Fruit fly (Drosophila melanogaster) whole organism, embryonic: ENCODE results near the gene alpha-Est1.

ENCODE experiments used
- Bdp1 ChIP-seq: fragments of 200-800 bp; sonication (Bioruptor generic); optimal IDR thresholded peaks from 3 replicates; lab custom pipeline; 2016; ENCODE audit warnings: missing biosample characterization, missing genetic modification characterization
- CG14014 ChIP-seq: fragments of 200-800 bp; sonication (Bioruptor generic); IDR thresholded peaks from 2 replicates; pipeline ENCODE4 v1.3.6; 2022; ENCODE audit warnings: missing biosample characterization, missing genetic modification characterization
- CG14965 ChIP-seq: fragments of 200-800 bp; sonication (Bioruptor generic); optimal IDR thresholded peaks from 2 replicates; lab custom pipeline; 2016; ENCODE audit warnings: missing biosample characterization, missing genetic modification characterization, borderline replicate concordance
- CG1529 ChIP-seq: fragments of 200-800 bp; sonication (Bioruptor generic); optimal IDR thresholded peaks from 3 replicates; lab custom pipeline; 2018; ENCODE audit warnings: missing biosample characterization, missing genetic modification characterization
- CG15601 ChIP-seq: fragments of 200-800 bp; sonication (Bioruptor generic); optimal IDR thresholded peaks from 3 replicates; lab custom pipeline; 2019; ENCODE audit warnings: missing biosample characterization, mild to moderate bottlenecking, missing genetic modification characterization, moderate library complexity
- CG17612 ChIP-seq: fragments of 200-800 bp; sonication (Bioruptor generic); IDR thresholded peaks from 2 replicates; pipeline ENCODE4 v1.3.6; 2022; ENCODE audit warnings: missing biosample characterization, missing genetic modification characterization
- CG18476 ChIP-seq: fragments of 200-800 bp; sonication (Bioruptor generic); optimal IDR thresholded peaks from 2 replicates; lab custom pipeline; 2016; ENCODE audit warnings: missing biosample characterization, mild to moderate bottlenecking, missing genetic modification characterization
- CG4360 ChIP-seq: fragments of 200-800 bp; sonication (Bioruptor generic); IDR thresholded peaks from 2 replicates; pipeline ENCODE4 v1.3.6; 2022; ENCODE audit warnings: missing biosample characterization, missing genetic modification characterization
- CG4424 ChIP-seq: fragments of 200-800 bp; sonication (Bioruptor generic); optimal IDR thresholded peaks from 3 replicates; lab custom pipeline; 2016; ENCODE audit warnings: missing biosample characterization, missing genetic modification characterization
- CG5180 ChIP-seq: fragments of 200-800 bp; sonication (Bioruptor generic); optimal IDR thresholded peaks from 3 replicates; lab custom pipeline; 2017; ENCODE audit warnings: missing biosample characterization, missing genetic modification characterization, mild to moderate bottlenecking, moderate library complexity, missing genetic modification reagents
- CG8281 ChIP-seq: fragments of 200-800 bp; sonication (Bioruptor generic); optimal IDR thresholded peaks from 2 replicates; lab custom pipeline; 2018; ENCODE audit warnings: missing biosample characterization, mild to moderate bottlenecking, missing genetic modification characterization, moderate library complexity
- Camta ChIP-seq: fragments of 200-800 bp; sonication (Bioruptor generic); optimal IDR thresholded peaks from 2 replicates; lab custom pipeline; 2016; ENCODE audit warnings: missing biosample characterization, missing genetic modification characterization
- CoRest ChIP-seq: fragments of 200-800 bp; sonication (Bioruptor generic); optimal IDR thresholded peaks from 3 replicates; lab custom pipeline; 2018; ENCODE audit warnings: missing biosample characterization, mild to moderate bottlenecking, missing genetic modification characterization, moderate library complexity
- CrebB ChIP-seq: fragments of 200-800 bp; sonication (Bioruptor generic); optimal IDR thresholded peaks from 3 replicates; lab custom pipeline; 2018; ENCODE audit warnings: missing biosample characterization, mild to moderate bottlenecking, missing genetic modification characterization
- D ChIP-seq, 2 experiments: fragments of 200-800 bp in 1 of 2; fragments of >200 bp in 1 of 2; sonication (Bioruptor generic) in 1 of 2; optimal IDR thresholded peaks; 2 replicates in 1 of 2; 3 replicates in 1 of 2; lab custom pipeline; 2017; ENCODE audit warnings: mild to moderate bottlenecking in 1 of 2, missing biosample characterization in 1 of 2, missing genetic modification characterization in 1 of 2, missing genetic modification reagents in 1 of 2
- D19A ChIP-seq: fragments of 200-800 bp; optimal IDR thresholded peaks from 3 replicates; lab custom pipeline; 2019; ENCODE audit warnings: missing biosample characterization, mild to moderate bottlenecking, missing genetic modification characterization, moderate library complexity
- Dfd ChIP-seq, 2 experiments: fragments of >200 bp; optimal IDR thresholded peaks; 2 replicates each; lab custom pipeline; 2017; ENCODE audit warnings: missing biosample characterization in 2 of 2, missing genetic modification characterization in 2 of 2
- Dip3 ChIP-seq: fragments of 200-800 bp; sonication (Bioruptor generic); optimal IDR thresholded peaks from 3 replicates; lab custom pipeline; 2016; ENCODE audit warnings: missing biosample characterization, missing genetic modification characterization
- Fer3 ChIP-seq: fragments of 200-800 bp; sonication (Bioruptor generic); optimal IDR thresholded peaks from 2 replicates; lab custom pipeline; 2018; ENCODE audit warnings: missing biosample characterization, mild to moderate bottlenecking, missing genetic modification characterization, moderate library complexity
- Gug ChIP-seq: fragments of 200-800 bp; sonication (Bioruptor generic); IDR thresholded peaks from 4 replicates; pipeline ENCODE4 v1.3.6; 2022; ENCODE audit warnings: missing biosample characterization, missing genetic modification characterization
- MTF-1 ChIP-seq: fragments of 200-800 bp; sonication (Bioruptor generic); optimal IDR thresholded peaks from 2 replicates; lab custom pipeline; 2018; ENCODE audit warnings: missing biosample characterization, mild to moderate bottlenecking, missing genetic modification characterization, borderline replicate concordance
- NfI ChIP-seq: fragments of 200-800 bp; sonication (Bioruptor generic); optimal IDR thresholded peaks from 3 replicates; lab custom pipeline; 2018; ENCODE audit warnings: missing biosample characterization, mild to moderate bottlenecking, missing genetic modification characterization, moderate library complexity
- Optix ChIP-seq: fragments of 200-800 bp; sonication (Bioruptor generic); IDR thresholded peaks from 3 replicates; pipeline ENCODE4 v1.3.6; 2022; ENCODE audit warnings: missing biosample characterization, missing genetic modification characterization
- Sin3A ChIP-seq: fragments of >200 bp; optimal IDR thresholded peaks from 2 replicates; lab custom pipeline; 2018
- TFAM ChIP-seq: fragments of 200-800 bp; sonication (Bioruptor generic); optimal IDR thresholded peaks from 2 replicates; lab custom pipeline; 2017; ENCODE audit warnings: missing biosample characterization, missing genetic modification characterization, inconsistent platforms
- Vsx1 ChIP-seq: fragments of 200-800 bp; sonication (Bioruptor generic); optimal IDR thresholded peaks from 2 replicates; lab custom pipeline; 2017; ENCODE audit warnings: missing biosample characterization, mild to moderate bottlenecking, missing genetic modification characterization, missing genetic modification reagents
- Xbp1 ChIP-seq: fragments of 200-800 bp; sonication (Bioruptor generic); optimal IDR thresholded peaks from 3 replicates; lab custom pipeline; 2016; ENCODE audit warnings: missing biosample characterization, mild to moderate bottlenecking, missing genetic modification characterization
- aop ChIP-seq: fragments of 200-800 bp; sonication (Bioruptor generic); IDR thresholded peaks from 2 replicates; pipeline ENCODE4 v1.3.6; 2022; ENCODE audit warnings: missing biosample characterization, missing genetic modification characterization
- cas ChIP-seq: fragments of 200-800 bp; sonication (Bioruptor generic); IDR thresholded peaks from 2 replicates; pipeline ENCODE4 v1.3.6; 2022; ENCODE audit warnings: missing biosample characterization, missing genetic modification characterization
- chinmo ChIP-seq: fragments of 200-800 bp; sonication (Bioruptor generic); IDR thresholded peaks from 4 replicates; pipeline ENCODE4 v1.3.6; 2022; ENCODE audit warnings: missing biosample characterization, missing genetic modification characterization; ENCODE audit not compliant: partially characterized antibody
- croc ChIP-seq: fragments of 200-800 bp; sonication (Bioruptor generic); conservative IDR thresholded peaks from 3 replicates; pipeline ENCODE4 v1.3.6; 2022; ENCODE audit warnings: missing biosample characterization, missing genetic modification characterization
- da ChIP-seq: fragments of 200-800 bp; sonication (Bioruptor generic); optimal IDR thresholded peaks from 2 replicates; lab custom pipeline; 2016; ENCODE audit warnings: missing biosample characterization, missing genetic modification characterization
- ewg ChIP-seq: fragments of 200-800 bp; sonication (Bioruptor generic); optimal IDR thresholded peaks from 3 replicates; lab custom pipeline; 2017; ENCODE audit warnings: mild to moderate bottlenecking, missing biosample characterization, missing genetic modification reagents, missing genetic modification characterization
- fd3F ChIP-seq: fragments of 200-800 bp; sonication (Bioruptor generic); optimal IDR thresholded peaks from 2 replicates; lab custom pipeline; 2018; ENCODE audit warnings: missing biosample characterization, mild to moderate bottlenecking, missing genetic modification characterization, moderate library complexity
- gem ChIP-seq: fragments of 200-800 bp; sonication (Bioruptor generic); optimal IDR thresholded peaks from 2 replicates; lab custom pipeline; 2019; ENCODE audit warnings: missing biosample characterization, mild to moderate bottlenecking, missing genetic modification characterization, moderate library complexity
- gfzf ChIP-seq: fragments of 200-800 bp; sonication (Bioruptor generic); optimal IDR thresholded peaks from 2 replicates; lab custom pipeline; 2016; ENCODE audit warnings: missing biosample characterization, mild to moderate bottlenecking, missing genetic modification characterization, moderate library complexity
- inv ChIP-seq: fragments of 200-800 bp; sonication (Bioruptor generic); IDR thresholded peaks from 2 replicates; pipeline ENCODE4 v1.3.6; 2022; ENCODE audit warnings: missing biosample characterization, missing genetic modification characterization; ENCODE audit not compliant: partially characterized antibody
- jing ChIP-seq: fragments of 200-800 bp; sonication (Bioruptor generic); optimal IDR thresholded peaks from 2 replicates; lab custom pipeline; 2018; ENCODE audit warnings: missing biosample characterization, mild to moderate bottlenecking, missing genetic modification characterization
- kah ChIP-seq: fragments of 200-800 bp; sonication (Bioruptor generic); optimal IDR thresholded peaks from 2 replicates; lab custom pipeline; 2018; ENCODE audit warnings: missing biosample characterization, mild to moderate bottlenecking, missing genetic modification characterization
- kay ChIP-seq: fragments of 200-800 bp; sonication (Bioruptor generic); optimal IDR thresholded peaks from 2 replicates; lab custom pipeline; 2016; ENCODE audit warnings: missing biosample characterization, missing genetic modification characterization
- knrl ChIP-seq: fragments of 200-800 bp; sonication (Bioruptor generic); IDR thresholded peaks from 3 replicates; pipeline ENCODE4 v1.3.6; 2022; ENCODE audit warnings: missing biosample characterization, missing genetic modification characterization; ENCODE audit not compliant: partially characterized antibody
- lbe ChIP-seq: fragments of 200-800 bp; sonication (Bioruptor generic); optimal IDR thresholded peaks from 2 replicates; lab custom pipeline; 2016; ENCODE audit warnings: missing biosample characterization, mild to moderate bottlenecking, missing genetic modification characterization
- nmo ChIP-seq: fragments of 200-800 bp; sonication (Bioruptor generic); optimal IDR thresholded peaks from 2 replicates; lab custom pipeline; 2018; ENCODE audit warnings: missing biosample characterization, mild to moderate bottlenecking, missing genetic modification characterization, moderate library complexity
- rib ChIP-seq: fragments of 200-800 bp; sonication (Bioruptor generic); IDR thresholded peaks from 2 replicates; pipeline ENCODE4 v1.3.6; 2022; ENCODE audit warnings: missing biosample characterization, missing genetic modification characterization
- row ChIP-seq: fragments of 200-800 bp; sonication (Bioruptor generic); IDR thresholded peaks from 3 replicates; pipeline ENCODE4 v1.3.6; 2022; ENCODE audit warnings: missing biosample characterization, missing genetic modification characterization
- scrt ChIP-seq: fragments of 200-800 bp; sonication (Bioruptor generic); optimal IDR thresholded peaks from 2 replicates; lab custom pipeline; 2018; ENCODE audit warnings: missing biosample characterization, mild to moderate bottlenecking, missing genetic modification characterization, moderate library complexity
- sd ChIP-seq: fragments of 200-800 bp; sonication (Bioruptor generic); optimal IDR thresholded peaks from 3 replicates; lab custom pipeline; 2018; ENCODE audit warnings: missing biosample characterization, mild to moderate bottlenecking, missing genetic modification characterization, moderate library complexity
- tna ChIP-seq: fragments of 200-800 bp; sonication (Bioruptor generic); IDR thresholded peaks from 2 replicates; pipeline ENCODE4 v1.3.6; 2022; ENCODE audit warnings: missing biosample characterization, missing genetic modification characterization; ENCODE audit not compliant: partially characterized antibody
- ttk ChIP-seq: fragments of 200-800 bp; sonication (Bioruptor generic); IDR thresholded peaks from 2 replicates; pipeline ENCODE4 v2.1.2; 2022; ENCODE audit warnings: missing biosample characterization, missing genetic modification characterization
- usp ChIP-seq: fragments of >200 bp; optimal IDR thresholded peaks from 2 replicates; lab custom pipeline; 2017; ENCODE audit warnings: missing biosample characterization, missing genetic modification characterization

alpha-Est1 gene

dm6 chr3R:7502276-7502675 is 46.6 kb downstream of the alpha-Est1 start, which contains the start of gene Mics1:
TSS of gene Mics1 (minus strand) at chr3R:7502376.
- TF ChIP-seq ewg, result no peak
- TF ChIP-seq sd (tag; lab: Kevin White, UChicago), result peak; percentile 52
- no peak for TF ChIP-seq D19A (tag; lab: Kevin White, UChicago)
- TF ChIP-seq Vsx1 (GFP tag; lab: Kevin White, UChicago), result no peak
- TF ChIP-seq ttk, result no peak
- no peak for TF ChIP-seq Dip3 (GFP tag; lab: Kevin White, UChicago)
- no peak for TF ChIP-seq kay (GFP tag; lab: Kevin White, UChicago)
- TF ChIP-seq Bdp1 (GFP tag; lab: Kevin White, UChicago), result no peak
- TF ChIP-seq CG4424 (GFP tag; lab: Kevin White, UChicago), result no peak
- no peak for TF ChIP-seq inv (GFP tag; lab: Robert Waterston, UW)
- TF ChIP-seq MTF-1, result no peak
- peak; percentile 44 for TF ChIP-seq gem (tag; lab: Kevin White, UChicago)
- no peak for TF ChIP-seq CG17612 (GFP tag; lab: Robert Waterston, UW)
- TF ChIP-seq, all 482 proteins: peak for 2

- TF ChIP-seq nmo (GFP tag; lab: Kevin White, UChicago), result peak; percentile 16
- TF ChIP-seq fd3F (GFP tag; lab: Kevin White, UChicago), result peak; percentile 37
- TF ChIP-seq CG14014 (GFP tag; lab: Robert Waterston, UW), result peak; percentile 42; the same call in 1 of the 2 replicates
- no peak for TF ChIP-seq D (optimal IDR thresholded peaks at IDR 0.05; lab: Kevin White, UChicago)
- no peak for TF ChIP-seq D (GFP tag; optimal IDR thresholded peaks at IDR 0.05; lab: Kevin White, UChicago)
- TF ChIP-seq CG14965, result no peak
- no peak for TF ChIP-seq aop (GFP tag; lab: Robert Waterston, UW)
- TF ChIP-seq da, result no peak
- peak; percentile 29 for TF ChIP-seq NfI
- peak; percentile 70 for TF ChIP-seq row (GFP tag; lab: Robert Waterston, UW)
- TF ChIP-seq tna, result no peak
- TF ChIP-seq Fer3 (tag; lab: Kevin White, UChicago), result peak; percentile 9
- no peak for TF ChIP-seq Optix (GFP tag; lab: Robert Waterston, UW)
- no peak for TF ChIP-seq CG18476 (GFP tag; lab: Kevin White, UChicago)
- no peak for TF ChIP-seq jing (GFP tag; lab: Kevin White, UChicago)
- no peak for TF ChIP-seq CG4360 (GFP tag; lab: Robert Waterston, UW)
- TF ChIP-seq lbe (GFP tag; lab: Kevin White, UChicago), result no peak
- no peak for TF ChIP-seq CrebB (tag; lab: Kevin White, UChicago)
- TF ChIP-seq kah (GFP tag; lab: Kevin White, UChicago), result no peak
- no peak for TF ChIP-seq Gug (GFP tag; lab: Robert Waterston, UW)
- no peak for TF ChIP-seq chinmo (GFP tag; lab: Robert Waterston, UW)
- TF ChIP-seq CG8281 (tag; lab: Kevin White, UChicago), result no peak
- TF ChIP-seq Xbp1, result peak; percentile 31
- TF ChIP-seq Dip3 (GFP tag; lab: Kevin White, UChicago), result peak; percentile 43
- TF ChIP-seq TFAM (GFP tag; lab: Kevin White, UChicago), result no peak
- TF ChIP-seq knrl (GFP tag; lab: Robert Waterston, UW), result no peak
- TF ChIP-seq Dfd (GFP tag; optimal IDR thresholded peaks at IDR 0.05; lab: Kevin White, UChicago), result no peak
- TF ChIP-seq Camta (GFP tag; lab: Kevin White, UChicago), result no peak
- TF ChIP-seq CG1529, result no peak
- no peak for TF ChIP-seq gfzf (GFP tag; lab: Kevin White, UChicago)
- no peak for TF ChIP-seq croc (GFP tag; lab: Robert Waterston, UW)
- TF ChIP-seq cas (GFP tag; lab: Robert Waterston, UW), result no peak
- no peak for TF ChIP-seq usp
- no peak for TF ChIP-seq CG5180 (GFP tag; lab: Kevin White, UChicago)
- no peak for TF ChIP-seq rib (GFP tag; lab: Robert Waterston, UW)
- TF ChIP-seq CG15601, result no peak
- no peak for TF ChIP-seq Sin3A
- TF ChIP-seq scrt (GFP tag; lab: Kevin White, UChicago), result no peak
- peak; percentile 30 for TF ChIP-seq CoRest (tag; lab: Kevin White, UChicago)
These were observed 48.4 kb downstream of the alpha-Est1 start for dm6 chr3R:7500513-7500912.
